Fruit fly (Drosophila melanogaster) whole organism, prepupa: ENCODE data around the gene Pp1-13C.

Experiments used
- Blimp-1 ChIP-seq: fragments of 200-800 bp; sonication (Bioruptor generic); optimal IDR thresholded peaks from 3 replicates; lab custom pipeline; 2017; ENCODE audit warnings: missing biosample characterization, missing genetic modification characterization, mild to moderate bottlenecking, moderate library complexity, missing genetic modification reagents
- CG10631 ChIP-seq: fragments of 200-800 bp; sonication (Bioruptor generic); optimal IDR thresholded peaks from 2 replicates; lab custom pipeline; 2016; ENCODE audit warnings: missing biosample characterization, missing genetic modification characterization
- CG10669 ChIP-seq: fragments of 200-800 bp; sonication (Bioruptor generic); optimal IDR thresholded peaks from 3 replicates; lab custom pipeline; 2018; ENCODE audit warnings: missing biosample characterization, mild to moderate bottlenecking, missing genetic modification characterization, moderate library complexity
- CG11294 ChIP-seq: fragments of 200-800 bp; sonication (Bioruptor generic); IDR thresholded peaks from 2 replicates; pipeline ENCODE4 v1.3.6; 2022; ENCODE audit warnings: missing biosample characterization, missing genetic modification characterization
- CG11902 ChIP-seq: fragments of 200-800 bp; sonication (Bioruptor generic); optimal IDR thresholded peaks from 3 replicates; lab custom pipeline; 2016; ENCODE audit warnings: missing biosample characterization, missing genetic modification characterization
- CG15336 ChIP-seq: fragments of 200-800 bp; sonication (Bioruptor generic); IDR thresholded peaks from 2 replicates; pipeline ENCODE4 v1.3.6; 2022; ENCODE audit warnings: missing biosample characterization, missing genetic modification characterization
- CG1621 ChIP-seq: fragments of 200-800 bp; sonication (Bioruptor generic); optimal IDR thresholded peaks from 3 replicates; lab custom pipeline; 2018; ENCODE audit warnings: missing biosample characterization, mild to moderate bottlenecking, missing genetic modification characterization
- CG16779 ChIP-seq: fragments of 200-800 bp; sonication (Bioruptor generic); optimal IDR thresholded peaks from 3 replicates; lab custom pipeline; 2017; ENCODE audit warnings: missing biosample characterization, mild to moderate bottlenecking, missing genetic modification characterization
- CG3032 ChIP-seq: fragments of 200-800 bp; optimal IDR thresholded peaks from 2 replicates; lab custom pipeline; 2019; ENCODE audit warnings: missing biosample characterization, mild to moderate bottlenecking, missing genetic modification characterization, moderate library complexity
- CG31627 ChIP-seq: fragments of 200-800 bp; sonication (Bioruptor generic); optimal IDR thresholded peaks from 3 replicates; lab custom pipeline; 2016; ENCODE audit warnings: missing biosample characterization, missing genetic modification characterization
- CG32006 ChIP-seq: fragments of 200-800 bp; sonication (Bioruptor generic); optimal IDR thresholded peaks from 3 replicates; lab custom pipeline; 2017; ENCODE audit warnings: missing biosample characterization, mild to moderate bottlenecking, missing genetic modification characterization
- CG34406 ChIP-seq: fragments of 200-800 bp; sonication (Bioruptor generic); optimal IDR thresholded peaks from 3 replicates; lab custom pipeline; 2016; ENCODE audit warnings: missing biosample characterization, missing genetic modification characterization
- CG4318 ChIP-seq: fragments of 200-800 bp; sonication (Bioruptor generic); optimal IDR thresholded peaks from 3 replicates; lab custom pipeline; 2017; ENCODE audit warnings: missing biosample characterization, mild to moderate bottlenecking, missing genetic modification characterization
- CG6276 ChIP-seq: fragments of 200-800 bp; sonication (Bioruptor generic); optimal IDR thresholded peaks from 2 replicates; lab custom pipeline; 2017; ENCODE audit warnings: missing biosample characterization, mild to moderate bottlenecking, missing genetic modification characterization
- CG6792 ChIP-seq: fragments of 200-800 bp; sonication (Bioruptor generic); optimal IDR thresholded peaks from 3 replicates; lab custom pipeline; 2016; ENCODE audit warnings: missing biosample characterization, missing genetic modification characterization
- CG6854 ChIP-seq: fragments of 200-800 bp; sonication (Bioruptor generic); optimal IDR thresholded peaks from 2 replicates; lab custom pipeline; 2017; ENCODE audit warnings: missing biosample characterization, mild to moderate bottlenecking, missing genetic modification characterization
- CG7368 ChIP-seq: fragments of 200-800 bp; sonication (Bioruptor generic); optimal IDR thresholded peaks from 3 replicates; lab custom pipeline; 2016; ENCODE audit warnings: missing biosample characterization, missing genetic modification characterization
- CG8119 ChIP-seq: fragments of 200-800 bp; sonication (Bioruptor generic); IDR thresholded peaks from 3 replicates; pipeline ENCODE4 v1.3.6; 2022; ENCODE audit warnings: missing biosample characterization, missing genetic modification characterization
- CG8319 ChIP-seq: fragments of 200-800 bp; sonication (Bioruptor generic); optimal IDR thresholded peaks from 3 replicates; lab custom pipeline; 2016; ENCODE audit warnings: missing biosample characterization, missing genetic modification characterization
- CG9139 ChIP-seq: fragments of 200-800 bp; sonication (Bioruptor generic); optimal IDR thresholded peaks from 3 replicates; lab custom pipeline; 2017; ENCODE audit warnings: missing biosample characterization, mild to moderate bottlenecking, missing genetic modification characterization
- Eip78C ChIP-seq: fragments of 200-800 bp; sonication (Bioruptor generic); peaks from one replicate; lab custom pipeline; 2016; ENCODE audit warnings: missing biosample characterization, missing genetic modification characterization
- Eip93F ChIP-seq: fragments of 200-800 bp; sonication (Bioruptor generic); optimal IDR thresholded peaks from 2 replicates; lab custom pipeline; 2016; ENCODE audit warnings: missing biosample characterization, mild to moderate bottlenecking, missing genetic modification characterization
- Ets96B ChIP-seq: fragments of 200-800 bp; optimal IDR thresholded peaks from 2 replicates; lab custom pipeline; 2019; ENCODE audit warnings: missing biosample characterization, mild to moderate bottlenecking, missing genetic modification characterization, moderate library complexity
- Gug ChIP-seq: fragments of 200-800 bp; sonication (Bioruptor generic); IDR thresholded peaks from 2 replicates; pipeline ENCODE4 v1.3.6; 2022; ENCODE audit warnings: missing biosample characterization, missing genetic modification characterization
- Hr38 ChIP-seq: sonication (Bioruptor generic); optimal IDR thresholded peaks from 2 replicates; lab custom pipeline; 2016; ENCODE audit warnings: missing biosample characterization, missing genetic modification characterization
- Hr4 ChIP-seq: fragments of 200-800 bp; sonication (Bioruptor generic); optimal IDR thresholded peaks from 3 replicates; lab custom pipeline; 2016; ENCODE audit warnings: missing biosample characterization, missing genetic modification characterization
- Lpt ChIP-seq: fragments of 200-800 bp; sonication (Bioruptor generic); optimal IDR thresholded peaks from 3 replicates; lab custom pipeline; 2016; ENCODE audit warnings: missing biosample characterization, missing genetic modification characterization
- Met ChIP-seq: fragments of 200-800 bp; sonication (Bioruptor generic); optimal IDR thresholded peaks from 3 replicates; lab custom pipeline; 2016; ENCODE audit warnings: missing biosample characterization, missing genetic modification characterization
- OdsH ChIP-seq: fragments of 200-800 bp; sonication (Bioruptor generic); optimal IDR thresholded peaks from 3 replicates; lab custom pipeline; 2016; ENCODE audit warnings: missing biosample characterization, missing genetic modification characterization
- Smox ChIP-seq: fragments of 200-800 bp; sonication (Bioruptor generic); optimal IDR thresholded peaks from 3 replicates; lab custom pipeline; 2016; ENCODE audit warnings: missing biosample characterization, missing genetic modification characterization
- Sox14 ChIP-seq: fragments of 200-800 bp; sonication (Bioruptor generic); optimal IDR thresholded peaks from 3 replicates; lab custom pipeline; 2016; ENCODE audit warnings: missing biosample characterization, missing genetic modification characterization
- achi ChIP-seq: fragments of 200-800 bp; sonication (Bioruptor generic); optimal IDR thresholded peaks from 3 replicates; lab custom pipeline; 2016; ENCODE audit warnings: missing biosample characterization, missing genetic modification characterization
- acj6 ChIP-seq: fragments of 200-800 bp; sonication (Bioruptor generic); optimal IDR thresholded peaks from 3 replicates; lab custom pipeline; 2016; ENCODE audit warnings: missing biosample characterization, missing genetic modification characterization
- dac ChIP-seq: fragments of 200-800 bp; sonication (Bioruptor generic); optimal IDR thresholded peaks from 2 replicates; lab custom pipeline; 2017; ENCODE audit warnings: missing biosample characterization, mild to moderate bottlenecking, missing genetic modification characterization
- dsx ChIP-seq: fragments of 200-800 bp; optimal IDR thresholded peaks from 3 replicates; lab custom pipeline; 2019; ENCODE audit warnings: missing biosample characterization, mild to moderate bottlenecking, missing genetic modification characterization, moderate library complexity; ENCODE audit not compliant: poor library complexity, severe bottlenecking
- fd59A ChIP-seq: fragments of 200-800 bp; sonication (Bioruptor generic); optimal IDR thresholded peaks from 2 replicates; lab custom pipeline; 2017; ENCODE audit warnings: missing biosample characterization, mild to moderate bottlenecking, missing genetic modification characterization, missing genetic modification reagents
- fd85E ChIP-seq: fragments of 200-800 bp; sonication (Bioruptor generic); optimal IDR thresholded peaks from 3 replicates; lab custom pipeline; 2016; ENCODE audit warnings: missing biosample characterization, missing genetic modification characterization
- fkh ChIP-seq: fragments of 200-800 bp; sonication (Bioruptor generic); optimal IDR thresholded peaks from 3 replicates; lab custom pipeline; 2017; ENCODE audit warnings: missing biosample characterization, mild to moderate bottlenecking, missing genetic modification characterization, moderate library complexity
- lz ChIP-seq: fragments of 200-800 bp; sonication (Bioruptor generic); optimal IDR thresholded peaks from 3 replicates; lab custom pipeline; 2016; ENCODE audit warnings: missing biosample characterization, missing genetic modification characterization
- net ChIP-seq: fragments of 200-800 bp; sonication (Bioruptor generic); optimal IDR thresholded peaks from 3 replicates; lab custom pipeline; 2016; ENCODE audit warnings: missing biosample characterization, missing genetic modification characterization
- pdm3 ChIP-seq: fragments of 200-800 bp; sonication (Bioruptor generic); optimal IDR thresholded peaks from 3 replicates; lab custom pipeline; 2016; ENCODE audit warnings: missing biosample characterization, missing genetic modification characterization
- salr ChIP-seq, 2 experiments: fragments of 200-800 bp; sonication (Bioruptor generic); optimal IDR thresholded peaks; 3 replicates each; lab custom pipeline; 2016 to 2018; ENCODE audit warnings: missing biosample characterization in 2 of 2, missing genetic modification characterization in 2 of 2, mild to moderate bottlenecking in 1 of 2
- svp ChIP-seq: fragments of 200-800 bp; sonication (Bioruptor generic); peaks from one replicate; lab custom pipeline; 2016; ENCODE audit warnings: missing biosample characterization, missing genetic modification characterization
- topi ChIP-seq: fragments of 200-800 bp; sonication (Bioruptor generic); optimal IDR thresholded peaks from 3 replicates; lab custom pipeline; 2016; ENCODE audit warnings: missing biosample characterization, missing genetic modification characterization
- vri ChIP-seq: fragments of 200-800 bp; sonication (Bioruptor generic); optimal IDR thresholded peaks from 3 replicates; lab custom pipeline; 2016; ENCODE audit warnings: missing biosample characterization, mild to moderate bottlenecking, missing genetic modification characterization

The Pp1-13C gene

DNA sequence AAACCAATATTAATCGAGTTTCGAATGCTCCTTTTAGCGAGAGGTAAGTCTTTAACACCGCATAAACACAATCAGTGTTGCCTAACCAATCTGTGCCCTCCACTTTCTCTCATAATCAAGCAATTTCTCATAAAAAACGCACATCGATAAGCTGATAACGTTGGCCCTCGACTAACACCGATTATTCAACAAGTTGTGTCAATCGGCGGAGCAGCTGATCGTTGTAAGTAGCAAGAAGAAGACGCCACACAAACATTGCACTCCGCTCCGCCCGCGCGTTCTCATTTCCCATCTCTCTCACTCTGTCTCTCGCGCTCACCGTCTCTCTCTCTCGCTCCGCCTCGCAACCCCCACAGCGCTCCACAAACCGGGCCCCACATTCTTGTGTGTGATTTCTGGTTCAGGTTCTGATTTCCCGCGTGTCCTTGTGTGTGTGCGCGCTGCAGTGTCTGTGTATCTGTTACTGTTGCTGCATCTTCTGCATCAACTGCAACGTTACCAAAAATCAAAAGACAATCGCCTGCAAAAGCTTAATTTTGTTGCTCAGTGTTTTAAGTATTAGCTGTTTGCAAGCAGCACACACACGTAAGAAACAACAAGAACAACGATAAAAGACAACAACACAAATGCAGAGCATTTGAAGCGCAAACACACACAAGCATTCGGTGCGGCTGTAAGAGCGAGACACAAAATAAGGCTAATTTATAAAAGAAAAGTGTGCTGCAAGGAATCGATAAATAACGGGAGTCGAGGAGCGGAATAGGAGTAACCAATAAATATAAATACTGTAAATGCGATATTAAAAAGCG, 27.6 kb downstream of the Pp1-13C start, which contains the start of the genes CG9114 and HDAC6 (continued):
- no peak for TF ChIP-seq Smox (GFP tag; lab: Kevin White, UChicago)
- TF ChIP-seq achi (GFP tag; lab: Kevin White, UChicago), result no peak
- peak; percentile 12 for TF ChIP-seq topi (GFP tag; lab: Kevin White, UChicago)
- TF ChIP-seq CG8119 (GFP tag; lab: Robert Waterston, UW), result no peak
- TF ChIP-seq Met (GFP tag; lab: Kevin White, UChicago), result no peak
- no peak for TF ChIP-seq CG15336 (GFP tag; lab: Robert Waterston, UW)
- no peak for TF ChIP-seq Eip93F (GFP tag; lab: Kevin White, UChicago)
- TF ChIP-seq CG11294, result no peak
- TF ChIP-seq CG1621, result no peak
- TF ChIP-seq CG31627 (GFP tag; lab: Kevin White, UChicago), result no peak
- peak; percentile 84 for TF ChIP-seq svp
- TF ChIP-seq CG4318 (GFP tag; lab: Kevin White, UChicago), result no peak
- TF ChIP-seq CG6854, result no peak
- TF ChIP-seq pdm3, result no peak
- no peak for TF ChIP-seq acj6 (GFP tag; lab: Kevin White, UChicago)
- no peak for TF ChIP-seq vri (GFP tag; lab: Kevin White, UChicago)
- TF ChIP-seq CG10631 (GFP tag; lab: Kevin White, UChicago), result no peak
- TF ChIP-seq net (GFP tag; lab: Kevin White, UChicago), result peak; percentile 19
- peak; percentile 51 for TF ChIP-seq dsx (GFP tag; lab: Kevin White, UChicago)
- TF ChIP-seq lz (GFP tag; lab: Kevin White, UChicago), result peak; percentile 10
- TF ChIP-seq CG32006 (GFP tag; lab: Kevin White, UChicago), result no peak
- no peak for TF ChIP-seq CG9139
- no peak for TF ChIP-seq CG3032
- no peak for TF ChIP-seq Hr38 (GFP tag; lab: Kevin White, UChicago)
- TF ChIP-seq fd85E (GFP tag; lab: Kevin White, UChicago), result no peak
- no peak for TF ChIP-seq Hr4 (GFP tag; lab: Kevin White, UChicago)
- TF ChIP-seq Lpt (GFP tag; lab: Kevin White, UChicago), result peak; percentile 31
- no peak for TF ChIP-seq salr (GFP tag; optimal IDR thresholded peaks at IDR 0.05; lab: Kevin White, UChicago)
- TF ChIP-seq OdsH (GFP tag; lab: Kevin White, UChicago), result no peak
- peak; percentile 12 for TF ChIP-seq CG6792 (GFP tag; lab: Kevin White, UChicago)
- TF ChIP-seq CG6276 (GFP tag; lab: Kevin White, UChicago), result no peak

DNA sequence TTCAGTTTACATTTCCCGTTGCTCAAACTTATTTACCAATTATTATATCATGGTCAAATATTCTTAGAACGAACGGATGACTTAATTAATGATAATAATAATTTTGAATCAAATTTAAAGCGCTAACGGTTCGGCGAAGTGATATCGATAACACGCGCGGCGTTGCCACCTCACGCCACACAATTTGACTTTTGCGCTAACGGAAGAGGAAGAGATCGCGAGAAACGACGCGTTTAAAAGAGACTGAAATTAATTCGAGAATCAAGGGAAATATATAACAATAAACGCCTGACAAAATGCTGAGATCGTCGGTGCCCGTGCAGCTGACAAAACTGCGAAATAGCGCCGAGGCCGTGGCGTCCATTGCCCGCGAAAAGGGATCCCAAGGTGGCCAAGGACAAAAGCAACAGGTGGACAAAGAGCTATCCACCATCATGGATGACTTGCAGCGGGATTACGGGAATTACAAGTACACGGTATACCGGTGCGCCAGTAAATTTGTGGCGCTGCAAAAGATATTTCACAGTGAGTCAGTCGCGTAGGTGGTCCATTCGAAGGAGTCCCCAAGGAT, 32.6 kb downstream of the Pp1-13C start, which contains the start of gene dah:
Gene dah (plus strand): TSS at position 195 of the 571 bp plus-strand sequence.
- TF ChIP-seq CG9139 (no peak), Eip78C (GFP tag; lab: Kevin White, UChicago) (peak; percentile 29), fkh (no peak), CG6854 (no peak), CG1621 (no peak), CG11294 (no peak)

DNA sequence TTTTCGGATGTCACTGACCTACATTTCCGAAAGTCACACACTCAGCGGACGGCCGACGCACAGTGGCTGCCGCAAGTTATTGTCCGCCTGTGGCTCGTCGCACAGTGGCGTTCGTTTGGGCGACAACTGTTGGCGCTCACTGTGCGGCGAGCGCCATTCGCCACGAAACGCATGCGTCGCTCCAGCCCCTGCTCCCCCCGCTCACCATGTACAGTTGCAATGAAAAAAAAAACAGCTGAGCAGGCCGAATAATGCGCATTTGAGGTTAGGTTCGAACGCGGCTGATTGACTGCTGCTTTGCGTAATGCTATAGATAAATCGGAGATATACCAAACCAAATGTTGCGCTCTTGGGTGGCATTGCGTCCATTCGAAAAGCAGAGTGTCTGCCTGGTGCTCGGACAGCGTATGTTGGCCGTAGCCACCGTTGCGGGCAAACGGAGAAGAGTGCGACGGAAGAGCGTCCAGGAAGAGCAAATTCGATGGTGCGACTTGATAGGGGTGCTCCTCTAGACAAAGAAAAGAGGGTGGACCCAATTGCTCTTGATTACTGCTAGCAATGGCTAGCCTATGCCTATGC, 37.5 kb downstream of the Pp1-13C start:
- peak; percentile 82 for TF ChIP-seq topi (GFP tag; lab: Kevin White, UChicago)
- TF ChIP-seq pdm3, result peak; percentile 85
- peak; percentile 65 for TF ChIP-seq CG10669 (GFP tag; lab: Kevin White, UChicago)
- peak; percentile 75 for TF ChIP-seq Hr4 (GFP tag; lab: Kevin White, UChicago)
- peak; percentile 77 for TF ChIP-seq dac
- TF ChIP-seq CG6854, result peak; percentile 86
- TF ChIP-seq Lpt (GFP tag; lab: Kevin White, UChicago), result peak; percentile 64
- peak; percentile 48 to 57 for TF ChIP-seq salr (GFP tag; optimal IDR thresholded peaks at IDR 0.05; lab: Kevin White, UChicago)
- TF ChIP-seq fkh, result no peak
- peak; percentile 87 for TF ChIP-seq Sox14 (GFP tag; lab: Kevin White, UChicago)
- peak; percentile 84 for TF ChIP-seq Eip78C (GFP tag; lab: Kevin White, UChicago)
- peak; percentile 69 for TF ChIP-seq CG16779
- peak; percentile 88 for TF ChIP-seq CG7368 (GFP tag; lab: Kevin White, UChicago)
- peak; percentile 69 for TF ChIP-seq Gug (GFP tag; lab: Robert Waterston, UW)
- TF ChIP-seq Ets96B, result peak; percentile 44
- peak; percentile 38 for TF ChIP-seq fd59A (GFP tag; lab: Kevin White, UChicago)
- TF ChIP-seq CG8319, result peak; percentile 65
- TF ChIP-seq CG10631 (GFP tag; lab: Kevin White, UChicago), result peak; percentile 58
- TF ChIP-seq CG34406 (GFP tag; lab: Kevin White, UChicago), result peak; percentile 62
- peak; percentile 53 for TF ChIP-seq Blimp-1 (GFP tag; lab: Kevin White, UChicago)
- TF ChIP-seq achi (GFP tag; lab: Kevin White, UChicago), result peak; percentile 62
- TF ChIP-seq lz (GFP tag; lab: Kevin White, UChicago), result peak; percentile 84
- TF ChIP-seq CG11902 (GFP tag; lab: Kevin White, UChicago), result peak; percentile 70
